Fruit fly (Drosophila melanogaster) whole organism, wandering third instar larva: ENCODE data around the gene Acp95EF.

Experiments
- CG32264 ChIP-seq: fragments of 200-800 bp; sonication (Bioruptor generic); optimal IDR thresholded peaks from 2 replicates; lab custom pipeline; 2016; ENCODE audit warnings: missing biosample characterization, missing genetic modification characterization
- CG9705 ChIP-seq: fragments of 200-800 bp; sonication (Bioruptor generic); optimal IDR thresholded peaks from 2 replicates; lab custom pipeline; 2018; ENCODE audit warnings: missing biosample characterization, mild to moderate bottlenecking, missing genetic modification characterization
- Dfd ChIP-seq: fragments of >200 bp; optimal IDR thresholded peaks from 2 replicates; lab custom pipeline; 2017; ENCODE audit warnings: missing biosample characterization, missing genetic modification characterization
- Dif ChIP-seq: fragments of 200-275, 200-300 bp; sonication (Bioruptor generic); optimal IDR thresholded peaks from 2 replicates; lab custom pipeline; 2018; ENCODE audit warnings: missing biosample characterization, missing genetic modification characterization; ENCODE audit not compliant: partially characterized antibody
- GATAd ChIP-seq: sonication (Bioruptor generic); optimal IDR thresholded peaks from 2 replicates; lab custom pipeline; 2016; ENCODE audit warnings: missing biosample characterization, missing genetic modification characterization
- HLH106 ChIP-seq: fragments of 200-800 bp; optimal IDR thresholded peaks from 3 replicates; lab custom pipeline; 2019; ENCODE audit warnings: missing biosample characterization, mild to moderate bottlenecking, missing genetic modification characterization, moderate library complexity
- Hnf4 ChIP-seq: fragments of 200-800 bp; sonication (Bioruptor generic); optimal IDR thresholded peaks from 2 replicates; lab custom pipeline; 2016; ENCODE audit warnings: missing biosample characterization, mild to moderate bottlenecking, missing genetic modification characterization
- Hr78 ChIP-seq: fragments of >200 bp; optimal IDR thresholded peaks from 2 replicates; lab custom pipeline; 2017; ENCODE audit warnings: missing biosample characterization, missing genetic modification characterization
- Hr83 ChIP-seq: fragments of 200-300 bp; sonication (Bioruptor generic); optimal IDR thresholded peaks from 2 replicates; lab custom pipeline; 2016; ENCODE audit warnings: missing biosample characterization, mild to moderate bottlenecking, missing genetic modification characterization, moderate library complexity; ENCODE audit not compliant: poor library complexity, severe bottlenecking
- Jra ChIP-seq: sonication (Bioruptor generic); optimal IDR thresholded peaks from 2 replicates; lab custom pipeline; 2016; ENCODE audit warnings: missing biosample characterization, missing genetic modification characterization
- Mio ChIP-seq: sonication (Bioruptor generic); optimal IDR thresholded peaks from 2 replicates; lab custom pipeline; 2016; ENCODE audit warnings: missing biosample characterization, missing genetic modification characterization
- Myc ChIP-seq: fragments of >200 bp; optimal IDR thresholded peaks from 2 replicates; lab custom pipeline; 2017
- N ChIP-seq: fragments of >200 bp; optimal IDR thresholded peaks from 2 replicates; lab custom pipeline; 2018; ENCODE audit warnings: missing biosample characterization, missing external identifiers, missing genetic modification characterization
- OdsH ChIP-seq: fragments of 200-800 bp; sonication (Bioruptor generic); optimal IDR thresholded peaks from 2 replicates; lab custom pipeline; 2016; ENCODE audit warnings: missing biosample characterization, mild to moderate bottlenecking, missing genetic modification characterization
- Rel ChIP-seq, 2 experiments: fragments of 200-800 bp; sonication (Bioruptor generic) in 1 of 2; optimal IDR thresholded peaks; 2 replicates in 1 of 2; 3 replicates in 1 of 2; lab custom pipeline; 2016 to 2019; ENCODE audit warnings: mild to moderate bottlenecking in 2 of 2, missing biosample characterization in 2 of 2, missing genetic modification characterization in 2 of 2, moderate library complexity in 1 of 2
- Sp1 ChIP-seq: fragments of 200-800 bp; sonication (Bioruptor generic); optimal IDR thresholded peaks from 3 replicates; lab custom pipeline; 2019; ENCODE audit warnings: missing biosample characterization, mild to moderate bottlenecking, missing genetic modification characterization, moderate library complexity
- Vsx2 ChIP-seq: fragments of 200-300, 225-300 bp; sonication (Bioruptor generic); optimal IDR thresholded peaks from 2 replicates; lab custom pipeline; 2018; ENCODE audit warnings: missing biosample characterization, missing genetic modification characterization; ENCODE audit not compliant: partially characterized antibody
- br ChIP-seq: fragments of 200-800 bp; sonication (Bioruptor generic); optimal IDR thresholded peaks from 2 replicates; lab custom pipeline; 2016; ENCODE audit warnings: missing biosample characterization, missing genetic modification characterization
- brk ChIP-seq: fragments of 200-800 bp; sonication (Bioruptor generic); optimal IDR thresholded peaks from 2 replicates; lab custom pipeline; 2016; ENCODE audit warnings: missing biosample characterization, mild to moderate bottlenecking, missing genetic modification characterization
- dl ChIP-seq, 2 experiments: fragments of 175-275, 200-275 bp in 1 of 2; fragments of 200-275 bp in 1 of 2; sonication (Bioruptor generic); optimal IDR thresholded peaks; lab custom pipeline; 2018; ENCODE audit warnings: mild to moderate bottlenecking in 2 of 2, missing biosample characterization in 2 of 2, missing genetic modification characterization in 2 of 2, moderate library complexity in 2 of 2; ENCODE audit not compliant: partially characterized antibody in 2 of 2, insufficient read depth in 1 of 2
- dmrt93B ChIP-seq: fragments of 200-800 bp; sonication (Bioruptor generic); optimal IDR thresholded peaks from 2 replicates; lab custom pipeline; 2018; ENCODE audit warnings: missing biosample characterization, mild to moderate bottlenecking, missing genetic modification characterization
- dsf ChIP-seq: sonication (Bioruptor generic); optimal IDR thresholded peaks from 2 replicates; lab custom pipeline; 2016; ENCODE audit warnings: missing biosample characterization, missing genetic modification characterization, borderline replicate concordance
- ey ChIP-seq: fragments of 200-800 bp; sonication (Bioruptor generic); optimal IDR thresholded peaks from 2 replicates; lab custom pipeline; 2016; ENCODE audit warnings: missing biosample characterization, missing genetic modification characterization
- foxo ChIP-seq, 2 experiments: fragments of 200-800 bp; sonication (Bioruptor generic); optimal IDR thresholded peaks; 2 replicates in 1 of 2; 3 replicates in 1 of 2; lab custom pipeline; 2016 to 2017; ENCODE audit warnings: missing biosample characterization in 2 of 2, missing genetic modification characterization in 2 of 2
- fru ChIP-seq: fragments of 200-800 bp; sonication (Bioruptor generic); optimal IDR thresholded peaks from 3 replicates; lab custom pipeline; 2016; ENCODE audit warnings: missing biosample characterization, mild to moderate bottlenecking, missing genetic modification characterization
- h ChIP-seq: fragments of 200-800 bp; sonication (Bioruptor generic); optimal IDR thresholded peaks from 3 replicates; lab custom pipeline; 2016; ENCODE audit warnings: missing biosample characterization, mild to moderate bottlenecking, missing genetic modification characterization
- jim ChIP-seq: fragments of 175-275, 200-325 bp; sonication (Bioruptor generic); optimal IDR thresholded peaks from 2 replicates; lab custom pipeline; 2016; ENCODE audit warnings: missing biosample characterization, mild to moderate bottlenecking, missing genetic modification characterization
- lola ChIP-seq: fragments of >200 bp; optimal IDR thresholded peaks from 2 replicates; lab custom pipeline; 2017; ENCODE audit warnings: missing biosample characterization, missing genetic modification characterization
- psq ChIP-seq: fragments of 200-800 bp; sonication (Bioruptor generic); optimal IDR thresholded peaks from 3 replicates; lab custom pipeline; 2017; ENCODE audit warnings: missing biosample characterization, mild to moderate bottlenecking, missing genetic modification characterization, moderate library complexity
- rgr ChIP-seq: fragments of 200-800 bp; sonication (Bioruptor generic); optimal IDR thresholded peaks from 3 replicates; lab custom pipeline; 2016; ENCODE audit warnings: missing biosample characterization, mild to moderate bottlenecking, missing genetic modification characterization
- sv ChIP-seq: fragments of 200-800 bp; sonication (Bioruptor generic); optimal IDR thresholded peaks from 3 replicates; lab custom pipeline; 2016; ENCODE audit warnings: missing biosample characterization, missing genetic modification characterization
- tai ChIP-seq: sonication (Bioruptor generic); optimal IDR thresholded peaks from 2 replicates; lab custom pipeline; 2016; ENCODE audit warnings: missing biosample characterization, missing genetic modification characterization
- usp ChIP-seq: fragments of >200 bp; optimal IDR thresholded peaks from 2 replicates; lab custom pipeline; 2017; ENCODE audit warnings: missing biosample characterization, missing genetic modification characterization
- woc ChIP-seq: sonication (Bioruptor generic); optimal IDR thresholded peaks from 2 replicates; lab custom pipeline; 2016; ENCODE audit warnings: missing biosample characterization, mild to moderate bottlenecking, missing genetic modification characterization

Gene Acp95EF

DNA sequence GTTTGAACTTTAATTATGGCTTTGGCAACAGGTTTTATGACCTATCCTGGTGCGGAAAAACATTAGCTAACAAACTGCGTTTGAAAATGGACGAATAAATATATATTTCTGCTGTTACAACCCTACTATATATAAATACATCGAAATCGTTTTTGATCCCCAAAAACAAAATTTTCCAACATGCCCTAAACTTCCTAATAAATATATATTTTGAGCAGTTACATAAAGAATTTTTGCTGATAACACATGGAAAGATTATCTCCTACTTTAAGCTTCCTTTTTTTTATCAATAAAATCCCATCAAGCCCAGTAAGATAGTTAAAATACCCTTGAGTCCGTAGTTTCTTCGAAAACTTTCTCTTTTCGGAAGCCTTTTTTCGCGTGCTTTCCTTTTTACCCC lies 9.7 kb upstream of the Acp95EF start:
- TF ChIP-seq GATAd (GFP tag; lab: Kevin White, UChicago) = no peak
- no peak for TF ChIP-seq psq (GFP tag; lab: Kevin White, UChicago)
- TF ChIP-seq usp = no peak
- TF ChIP-seq N (GFP tag; lab: Kevin White, UChicago) = no peak
- TF ChIP-seq CG32264 = no peak

DNA sequence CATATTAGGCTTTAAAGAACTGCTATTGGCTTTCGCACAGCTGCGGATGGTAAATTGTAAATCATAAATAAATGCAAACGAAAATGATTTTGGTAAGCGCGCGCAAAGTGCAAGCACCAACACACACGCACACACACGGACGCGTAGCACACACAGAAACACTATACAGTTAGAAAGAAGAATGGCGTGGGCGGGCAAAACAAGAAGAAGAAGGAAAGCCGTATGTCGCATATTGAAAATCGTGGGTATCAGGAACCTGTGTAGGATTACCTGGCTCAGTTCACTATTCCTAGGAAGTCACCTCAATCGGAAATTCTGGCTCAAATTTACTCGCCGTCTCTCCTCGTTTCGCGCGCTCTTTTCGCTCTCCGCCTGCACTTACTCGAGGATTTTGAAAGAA lies 7.9 kb upstream of the Acp95EF start, which contains the start of gene cav:
Gene cav (plus strand): TSS at position 259 of the 400 bp plus-strand sequence.
- peak; percentile 20 for TF ChIP-seq Dif (GFP tag; lab: Kevin White, UChicago)
- TF ChIP-seq Jra (GFP tag; lab: Kevin White, UChicago) = no peak

DNA sequence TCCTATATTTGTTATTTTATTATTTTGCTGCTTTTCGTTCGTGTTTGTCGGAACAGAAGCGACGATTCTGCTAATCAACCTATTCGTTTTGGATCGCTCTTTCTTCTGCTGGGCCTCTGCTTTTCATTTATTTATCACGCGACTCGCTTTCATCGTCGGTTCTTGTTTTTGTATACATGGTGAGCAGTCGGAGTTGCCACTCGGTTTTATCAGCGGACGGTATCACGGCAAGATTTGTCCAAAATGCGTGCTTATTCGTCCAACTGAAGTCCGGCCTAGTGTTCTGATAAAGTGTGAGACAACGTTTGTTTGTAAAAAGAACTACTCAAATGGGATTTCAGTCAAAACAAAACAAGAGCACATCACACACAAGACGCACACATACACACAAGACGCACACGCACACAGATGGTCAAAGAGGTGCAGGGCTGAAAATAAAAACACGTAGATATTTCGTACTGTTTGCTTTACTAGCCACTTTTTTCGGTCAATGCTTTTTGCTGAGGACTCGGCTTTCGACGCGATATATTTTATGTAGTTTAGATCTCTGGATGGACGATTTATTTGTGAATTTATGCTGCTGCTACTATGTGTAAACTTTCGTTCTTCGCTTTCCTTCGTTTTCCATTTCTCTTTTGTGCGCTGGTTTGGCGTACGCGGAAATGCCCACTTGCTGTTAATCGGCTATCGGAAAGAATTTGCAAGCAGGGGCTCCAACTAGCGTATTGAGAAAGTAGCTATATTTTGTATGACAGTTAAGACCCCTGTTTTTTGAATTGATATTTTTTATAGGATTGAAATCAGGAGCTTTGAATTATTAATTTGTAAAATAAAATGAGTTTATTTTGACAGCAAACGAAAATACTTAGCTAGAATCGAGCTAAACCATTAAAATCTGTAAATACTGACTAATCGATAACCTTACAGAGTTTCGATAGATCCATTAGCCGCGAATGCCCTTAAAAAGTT lies 7.2 kb upstream of the Acp95EF start, which contains the start of gene twin:
Gene twin (minus strand): TSS at position 632 of the 969 bp plus-strand sequence.
- TF ChIP-seq rgr (peak; percentile 37), OdsH (GFP tag; lab: Kevin White, UChicago) (peak; percentile 16), Dfd (GFP tag; lab: Kevin White, UChicago) (no peak), Vsx2 (no peak), brk (GFP tag; lab: Kevin White, UChicago) (no peak), Mio (no peak), CG9705 (GFP tag; lab: Kevin White, UChicago) (peak; percentile 43), jim (no peak), N (GFP tag; lab: Kevin White, UChicago) (no peak), br (GFP tag; lab: Kevin White, UChicago) (peak; percentile 39), h (GFP tag; lab: Kevin White, UChicago) (peak; percentile 74), HLH106 (tag; lab: Kevin White, UChicago) (peak; percentile 62), Sp1 (GFP tag; lab: Kevin White, UChicago) (peak; percentile 37), woc (GFP tag; lab: Kevin White, UChicago) (peak; percentile 76), sv (peak; percentile 37), Hr83 (GFP tag; lab: Kevin White, UChicago) (peak; percentile 62), ey (GFP tag; lab: Kevin White, UChicago) (peak; percentile 45), lola (no peak), Rel (GFP tag; optimal IDR thresholded peaks at IDR 0.05; lab: Kevin White, UChicago) (no peak), Rel (tag; optimal IDR thresholded peaks at IDR 0.05; lab: Kevin White, UChicago) (peak; percentile 7), fru (GFP tag; lab: Kevin White, UChicago) (peak; percentile 49), Hnf4 (GFP tag; lab: Kevin White, UChicago) (peak; percentile 57), dsf (GFP tag; lab: Kevin White, UChicago) (peak; percentile 15), GATAd (GFP tag; lab: Kevin White, UChicago) (no peak), dmrt93B (GFP tag; lab: Kevin White, UChicago) (no peak), Myc (lab: Kevin White, UChicago) (peak; percentile 63), Hr78 (GFP tag; lab: Kevin White, UChicago) (no peak), CG32264 (no peak), dl (GFP tag; optimal IDR thresholded peaks at IDR 0.05; lab: Kevin White, UChicago; ENCODE audit: insufficient read depth in 1 of 2, partially characterized antibody in 2 of 2) (no peak), usp (no peak), psq (GFP tag; lab: Kevin White, UChicago) (peak; percentile 99), Jra (GFP tag; lab: Kevin White, UChicago) (no peak), foxo (GFP tag; optimal IDR thresholded peaks at IDR 0.05; lab: Kevin White, UChicago) (peak in 1 of 2 experiments; percentile 65), tai (GFP tag; lab: Kevin White, UChicago) (no peak)
